Fruit fly (Drosophila melanogaster): Measurements from ENCODE around the gene qin.

The qin gene

DNA sequence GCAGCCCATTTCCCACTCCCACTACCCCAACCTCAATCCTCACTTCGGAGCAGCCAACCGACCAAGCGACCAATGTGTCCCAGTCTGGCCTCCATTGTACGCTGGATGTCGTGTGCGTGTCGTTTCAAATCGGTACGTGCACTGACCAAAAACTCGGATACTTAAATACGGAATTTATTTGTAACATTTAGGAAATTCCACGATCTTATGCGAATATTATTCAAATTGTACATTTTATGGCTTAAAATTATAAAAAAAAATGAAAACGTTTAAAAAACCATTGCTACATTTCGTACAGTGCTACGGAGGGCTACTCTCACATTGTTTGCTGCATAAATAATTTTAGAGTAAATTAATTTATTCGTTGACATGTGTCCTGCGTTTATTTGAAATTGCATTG lies 33.7 kb downstream of the qin start:
- TF ChIP-seq CG8089 (GFP tag; optimal IDR thresholded peaks at IDR 0.05) (no peak), CrebB (tag; optimal IDR thresholded peaks at IDR 0.05) (no peak), CG2199 (GFP tag; IDR thresholded peaks at IDR 0.05) (no peak), Drgx (GFP tag; IDR thresholded peaks at IDR 0.05) (peak; percentile 66), CG11504 (tag; optimal IDR thresholded peaks at IDR 0.05) (peak; percentile 5), Xbp1 (GFP tag; optimal IDR thresholded peaks at IDR 0.05) (no peak), Sox102F (GFP tag; optimal IDR thresholded peaks at IDR 0.05) (peak; percentile 11), gem (tag; optimal IDR thresholded peaks at IDR 0.05) (peak; percentile 25), dmrt99B (tag; optimal IDR thresholded peaks at IDR 0.05) (peak; percentile 11), bsh (GFP tag; optimal IDR thresholded peaks at IDR 0.05) (peak in 1 of 2 experiments; percentile 11), sens (GFP tag) (peak; percentile 9), CG6689 (GFP tag; IDR thresholded peaks at IDR 0.05) (0 out of 2 replicates have a peak, but pooled peaks have one; percentile 13), vvl (GFP tag; IDR thresholded peaks at IDR 0.05) (0 out of 2 replicates have a peak, but pooled peaks have one; percentile 21)

DNA sequence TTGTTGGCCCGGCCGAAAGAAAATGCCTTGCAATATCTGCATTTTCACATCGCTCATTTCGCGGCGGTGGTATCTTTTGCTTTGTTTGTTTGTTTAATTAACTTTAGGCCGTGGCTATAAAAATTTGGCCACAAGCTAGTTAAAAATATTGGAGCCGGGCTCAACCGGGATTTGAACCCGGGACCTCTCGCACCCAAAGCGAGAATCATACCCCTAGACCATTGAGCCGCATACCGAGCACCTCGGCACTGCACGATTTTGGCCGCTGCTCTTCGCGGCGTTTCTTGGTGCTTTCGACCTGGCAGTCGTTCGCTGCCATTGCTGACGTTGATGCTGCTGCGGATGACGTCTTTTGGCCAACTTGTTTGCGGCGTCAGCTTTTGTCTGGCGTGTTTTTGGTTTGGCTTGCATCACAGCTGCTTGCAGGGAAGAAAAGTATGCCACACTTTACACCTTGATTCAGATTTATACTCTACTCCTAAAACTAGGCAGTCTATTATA lies 37.5 kb downstream of the qin start:
- no peak for TF ChIP-seq BtbVII (GFP tag; optimal IDR thresholded peaks at IDR 0.05)
- no peak for TF ChIP-seq CG9609 (GFP tag; optimal IDR thresholded peaks at IDR 0.05)
- no peak for TF ChIP-seq Sox100B (GFP tag; optimal IDR thresholded peaks at IDR 0.05)
- TF ChIP-seq Hr3 (GFP tag; optimal IDR thresholded peaks at IDR 0.05): no peak
- TF ChIP-seq Rx (GFP tag; IDR thresholded peaks at IDR 0.05): no peak
- no peak for TF ChIP-seq Blimp-1 (GFP tag; optimal IDR thresholded peaks at IDR 0.05)
- no peak for TF ChIP-seq chif (GFP tag; optimal IDR thresholded peaks at IDR 0.05)
- TF ChIP-seq CG10654 (GFP tag; optimal IDR thresholded peaks at IDR 0.05): no peak
- TF ChIP-seq lmd (GFP tag; IDR thresholded peaks at IDR 0.05): no peak
- no peak for TF ChIP-seq tgo (GFP tag; IDR thresholded peaks at IDR 0.05)
- no peak for TF ChIP-seq NC2β (GFP tag; optimal IDR thresholded peaks at IDR 0.05)
- no peak for TF ChIP-seq ind (GFP tag; optimal IDR thresholded peaks at IDR 0.05)
- peak; percentile 57 for TF ChIP-seq CG5180 (GFP tag; optimal IDR thresholded peaks at IDR 0.05)
- no peak for TF ChIP-seq vvl (GFP tag; IDR thresholded peaks at IDR 0.05)
- TF ChIP-seq Atf-2 (GFP tag; optimal IDR thresholded peaks at IDR 0.05): no peak
- peak; percentile 36; the same call in 1 of the 3 replicates for TF ChIP-seq gce (GFP tag; IDR thresholded peaks at IDR 0.05)
- TF ChIP-seq gsb (GFP tag; IDR thresholded peaks at IDR 0.05): no peak
- TF ChIP-seq CG11560 (tag; IDR thresholded peaks at IDR 0.05): no peak
- no peak for TF ChIP-seq Jarid2 (GFP tag; optimal IDR thresholded peaks at IDR 0.05)
- no peak for TF ChIP-seq sisA (GFP tag; IDR thresholded peaks at IDR 0.05)
- TF ChIP-seq CG6791 (GFP tag; IDR thresholded peaks at IDR 0.05; ENCODE audit: partially characterized antibody): peak; percentile 81
- no peak for TF ChIP-seq org-1 (GFP tag; optimal IDR thresholded peaks at IDR 0.05)
- TF ChIP-seq ase (GFP tag; IDR thresholded peaks at IDR 0.05): no peak
- TF ChIP-seq Camta (GFP tag; optimal IDR thresholded peaks at IDR 0.05): no peak
- TF ChIP-seq Gsc (GFP tag; IDR thresholded peaks at IDR 0.05): no peak
- TF ChIP-seq CG3163 (GFP tag; optimal IDR thresholded peaks at IDR 0.05): no peak
- TF ChIP-seq sna (GFP tag; IDR thresholded peaks at IDR 0.05; ENCODE audit: partially characterized antibody): peak; percentile 60; the same call in 1 of the 2 replicates
- TF ChIP-seq Dp (GFP tag; optimal IDR thresholded peaks at IDR 0.05): no peak
- TF ChIP-seq Sry-β (GFP tag; optimal IDR thresholded peaks at IDR 0.05): peak; percentile 81
- TF ChIP-seq CG17328 (GFP tag; IDR thresholded peaks at IDR 0.05): no peak
- TF ChIP-seq CG32532 (GFP tag; IDR thresholded peaks at IDR 0.05): no peak
- no peak for TF ChIP-seq rib (GFP tag; IDR thresholded peaks at IDR 0.05)
- TF ChIP-seq CG12744 (GFP tag; optimal IDR thresholded peaks at IDR 0.05): no peak
- TF ChIP-seq sens (GFP tag): peak; percentile 89
- no peak for TF ChIP-seq CG9727 (GFP tag; optimal IDR thresholded peaks at IDR 0.05)
- TF ChIP-seq sob (GFP tag; IDR thresholded peaks at IDR 0.05): no peak
- no peak for TF ChIP-seq Vsx1 (GFP tag; optimal IDR thresholded peaks at IDR 0.05)
- no peak for TF ChIP-seq CG11723 (GFP tag; optimal IDR thresholded peaks at IDR 0.05)
- no peak for TF ChIP-seq phol (tag; optimal IDR thresholded peaks at IDR 0.05)
- no peak for TF ChIP-seq CG15073 (GFP tag; optimal IDR thresholded peaks at IDR 0.05)

Measured in whole organism, embryonic.